Worm (Caenorhabditis elegans) whole organism, dauer: ENCODE data around the gene C32D5.8.

Source experiments
- unc-62 ChIP-seq: sonication (generic microtip); optimal IDR thresholded peaks from 2 replicates; lab custom pipeline; 2017; ENCODE audit warnings: missing biosample characterization, missing genetic modification reagents, missing genetic modification characterization

Gene C32D5.8

ce11 chrII:6335358-6335757 lies 10.4 kb downstream of the C32D5.8 start, which contains the start of gene C32D5.14:
Gene C32D5.14 (plus strand): TSS chrII:6335488.
- no peak for TF ChIP-seq unc-62

DNA sequence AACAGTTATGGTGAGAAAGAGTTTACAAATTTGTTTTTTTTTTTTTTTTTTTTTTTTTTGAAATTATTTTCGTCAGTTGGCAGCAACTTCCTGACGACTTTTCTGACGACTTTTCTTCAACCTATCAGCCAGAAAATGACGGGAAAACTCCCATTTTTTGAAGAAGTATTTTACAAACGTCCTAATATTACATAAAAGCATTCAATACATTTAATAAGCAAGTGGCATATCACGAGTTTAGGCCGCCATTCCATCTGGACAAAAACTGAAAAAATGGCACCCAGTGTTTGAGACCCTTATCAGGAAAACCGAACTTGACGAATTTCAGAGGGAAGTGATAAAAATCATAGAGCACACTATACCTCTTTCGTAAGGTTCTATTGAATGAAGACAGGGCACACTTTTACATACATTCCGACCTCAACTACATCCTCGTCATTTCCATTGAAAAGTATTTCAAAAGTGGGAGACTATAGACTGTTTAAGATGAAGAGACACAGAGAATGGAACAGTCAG lies 11.0 kb downstream of the C32D5.8 start:
- TF ChIP-seq unc-62, result no peak

DNA sequence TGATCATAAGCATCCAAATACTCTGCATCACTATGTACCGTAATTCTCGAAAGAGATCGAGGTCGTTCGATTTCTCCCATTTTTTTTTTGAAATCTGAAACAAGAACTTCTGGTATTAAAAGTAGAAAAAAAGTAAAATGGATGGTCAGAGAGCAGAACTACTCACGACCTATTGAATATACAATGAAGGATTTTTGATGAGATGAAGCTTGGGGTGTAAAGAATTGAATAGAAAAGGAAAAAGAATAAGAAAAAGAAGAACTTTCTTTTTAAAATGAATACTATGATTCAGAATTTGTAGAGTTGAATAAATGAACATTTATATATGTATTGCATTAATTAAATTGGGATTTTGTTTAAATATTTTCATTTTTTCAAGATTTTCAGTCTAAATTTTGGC lies 11.9 kb downstream of the C32D5.8 start, which contains the start of gene ttc-39B:
Gene ttc-39B, minus strand, starts transcription at position 101 of the 400 bp plus-strand sequence.
- TF ChIP-seq unc-62, result no peak

DNA sequence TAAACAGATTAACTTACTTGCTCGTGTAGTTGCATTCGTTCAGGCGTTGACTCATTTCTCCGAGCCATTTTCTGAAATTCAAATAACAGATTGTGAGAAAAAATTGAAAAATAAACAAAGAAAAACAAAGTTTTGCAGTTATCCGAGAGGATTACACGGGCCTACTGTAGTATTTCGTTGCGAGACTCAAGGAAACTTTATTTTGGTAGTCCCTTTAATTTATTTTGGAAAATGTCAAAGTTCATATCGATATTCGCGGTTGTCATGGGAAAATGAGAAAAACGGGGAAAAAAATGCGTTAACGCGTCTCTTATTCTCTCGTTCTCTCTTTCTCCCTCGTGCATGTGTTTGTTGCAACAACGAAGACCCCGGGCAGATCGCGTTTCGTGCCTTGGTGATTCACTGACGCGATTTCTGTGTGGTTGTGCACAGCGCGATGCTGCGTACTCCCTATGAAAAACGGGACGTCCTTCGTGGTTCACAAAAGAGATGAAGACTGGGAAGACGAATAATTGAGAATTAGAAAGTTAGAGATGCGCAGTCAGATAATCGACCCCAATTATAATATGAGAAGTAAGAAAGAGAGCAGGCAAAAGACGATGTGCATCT lies 14.4 kb downstream of the C32D5.8 start, which contains the start of gene set-4:
Gene set-4, minus strand, starts transcription at position 120 of the 609 bp plus-strand sequence.
- no peak for TF ChIP-seq unc-62

DNA sequence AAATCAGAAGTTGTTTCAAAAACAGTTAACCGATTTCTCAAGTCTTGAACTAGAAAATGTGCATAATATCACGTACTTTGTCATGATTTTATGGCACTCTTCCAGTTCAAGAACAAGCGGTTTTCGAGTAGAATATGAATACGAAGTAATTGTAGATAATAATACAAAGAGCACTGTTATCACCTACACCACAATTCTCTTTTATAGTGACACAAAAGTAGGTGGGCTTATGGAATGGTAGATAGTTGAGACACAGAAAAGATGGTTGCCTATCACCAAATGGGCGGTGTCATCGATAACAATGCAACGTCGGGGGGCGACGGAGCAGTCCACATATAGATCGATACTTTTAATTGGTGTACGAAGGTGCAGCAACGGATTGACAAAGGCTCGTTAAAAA lies 17.1 kb downstream of the C32D5.8 start:
- TF ChIP-seq unc-62, result no peak

DNA sequence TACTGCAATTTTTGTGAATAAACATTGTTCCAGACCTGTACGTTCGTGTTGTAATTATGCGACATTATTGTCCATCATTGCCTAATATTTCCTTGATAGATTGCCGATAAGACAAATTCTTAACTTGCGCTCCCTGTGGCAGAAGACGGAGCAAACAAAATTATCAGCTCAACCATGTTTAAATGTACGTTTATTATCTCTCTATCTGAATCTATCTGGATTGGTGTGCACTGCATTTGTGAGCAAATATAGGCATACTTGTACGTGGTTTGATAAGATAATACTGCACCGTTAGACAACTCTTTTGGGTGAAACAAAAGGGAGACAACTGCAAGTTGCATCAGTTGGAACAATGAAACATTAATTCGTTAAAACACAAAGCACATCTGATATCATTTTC lies 18.4 kb downstream of the C32D5.8 start:
- TF ChIP-seq unc-62, result no peak

DNA sequence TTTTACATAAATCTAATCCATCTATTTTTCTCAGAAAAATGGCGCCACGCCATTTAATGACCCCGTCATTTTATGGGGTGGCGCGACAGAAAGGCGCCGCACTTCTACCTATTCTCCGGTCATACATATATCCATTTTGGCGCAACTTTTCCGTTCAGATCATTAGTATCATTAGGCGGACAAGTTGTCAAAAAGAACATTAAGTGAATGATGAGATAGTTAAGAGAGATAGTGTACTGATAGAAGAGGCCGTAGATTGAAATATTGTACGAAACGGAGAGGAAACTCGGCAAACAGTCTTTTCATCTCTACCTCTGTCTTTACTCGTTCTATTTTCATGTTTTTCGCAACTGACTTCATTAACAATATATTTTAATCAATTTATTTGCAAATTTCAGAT lies 21.7 kb downstream of the C32D5.8 start, which contains the start of gene sma-6:
Gene sma-6, plus strand, starts transcription at position 399 of the 400 bp plus-strand sequence.
- TF ChIP-seq unc-62, result no peak

- no peak for TF ChIP-seq unc-62
Observed at ce11 chrII:6322979-6323378, 22.8 kb downstream of the C32D5.8 start, which contains the start of gene C32D5.4. Gene C32D5.4 (minus strand): TSS chrII:6323079.

DNA sequence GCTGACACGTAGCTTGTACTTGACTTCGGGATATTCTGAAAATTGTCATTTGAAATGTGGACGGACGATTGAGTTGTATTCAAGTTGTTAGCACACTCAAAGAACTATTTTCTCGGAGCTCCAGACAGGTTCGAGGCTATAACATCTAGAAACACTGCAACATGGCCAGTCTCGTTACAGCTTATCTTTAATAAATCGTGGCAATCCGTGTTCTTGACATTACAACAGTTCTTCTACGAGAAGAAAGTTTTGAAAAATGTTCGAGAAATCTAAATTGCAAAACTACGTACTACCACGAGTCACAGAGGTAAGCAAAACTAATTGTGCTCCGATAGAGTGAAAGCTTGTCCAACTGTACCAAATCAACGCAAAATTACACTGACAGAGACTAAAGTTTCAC lies 23.7 kb downstream of the C32D5.8 start:
- no peak for TF ChIP-seq unc-62

- TF ChIP-seq unc-62, result no peak
Observed at ce11 chrII:6320655-6321388, 24.9 kb downstream of the C32D5.8 start, which contains the start of gene efr-3. Gene efr-3 (minus strand): TSS chrII:6321159.

DNA sequence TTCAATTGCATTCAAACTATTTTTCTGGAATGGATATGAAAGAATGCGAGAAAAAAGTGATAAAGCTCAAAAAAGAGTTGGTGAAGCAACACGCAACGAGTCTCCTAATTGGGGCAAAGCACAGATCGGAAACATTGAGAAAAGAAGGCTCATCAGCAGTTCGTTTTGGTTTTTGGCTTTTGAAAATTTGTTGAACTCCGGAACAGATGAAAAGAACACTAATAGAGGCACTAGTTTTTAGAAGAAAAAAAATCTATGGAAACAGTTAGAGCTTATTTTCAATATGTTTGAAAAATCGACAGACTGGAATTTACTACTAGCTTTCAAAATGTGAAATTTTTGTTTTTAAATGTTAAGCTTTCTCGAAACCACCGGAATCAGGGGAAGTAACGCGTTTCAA lies 33.9 kb downstream of the C32D5.8 start:
- no peak for TF ChIP-seq unc-62

- no peak for TF ChIP-seq unc-62
Observed at ce11 chrII:6311459-6311858, 34.3 kb downstream of the C32D5.8 start.

DNA sequence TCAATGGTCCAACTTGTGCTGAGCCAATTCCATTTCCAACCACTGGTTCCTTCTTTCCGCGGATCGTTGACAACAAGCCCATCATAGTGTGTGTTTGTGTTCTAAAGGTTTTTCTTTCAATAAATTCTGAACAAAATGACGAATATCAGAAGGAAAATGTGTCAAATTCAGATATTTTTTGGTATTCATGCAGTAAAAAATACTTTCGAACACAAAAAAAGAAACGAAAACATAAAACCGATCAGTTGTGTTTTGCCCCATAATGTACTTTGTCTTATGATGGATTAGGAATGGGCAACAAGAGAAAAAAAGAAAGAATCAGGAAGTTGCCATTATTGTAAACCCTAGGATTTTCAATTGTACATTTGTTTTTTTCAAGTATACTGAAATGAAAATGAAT lies 36.6 kb downstream of the C32D5.8 start, which contains the start of gene glb-10:
Gene glb-10, minus strand, starts transcription at position 101 of the 400 bp plus-strand sequence.
- no peak for TF ChIP-seq unc-62

ce11 chrII:6306125-6306524 lies 39.6 kb downstream of the C32D5.8 start, which contains the start of gene C29F5.8:
Gene C29F5.8 (plus strand): TSS chrII:6306425.
- no peak for TF ChIP-seq unc-62

DNA sequence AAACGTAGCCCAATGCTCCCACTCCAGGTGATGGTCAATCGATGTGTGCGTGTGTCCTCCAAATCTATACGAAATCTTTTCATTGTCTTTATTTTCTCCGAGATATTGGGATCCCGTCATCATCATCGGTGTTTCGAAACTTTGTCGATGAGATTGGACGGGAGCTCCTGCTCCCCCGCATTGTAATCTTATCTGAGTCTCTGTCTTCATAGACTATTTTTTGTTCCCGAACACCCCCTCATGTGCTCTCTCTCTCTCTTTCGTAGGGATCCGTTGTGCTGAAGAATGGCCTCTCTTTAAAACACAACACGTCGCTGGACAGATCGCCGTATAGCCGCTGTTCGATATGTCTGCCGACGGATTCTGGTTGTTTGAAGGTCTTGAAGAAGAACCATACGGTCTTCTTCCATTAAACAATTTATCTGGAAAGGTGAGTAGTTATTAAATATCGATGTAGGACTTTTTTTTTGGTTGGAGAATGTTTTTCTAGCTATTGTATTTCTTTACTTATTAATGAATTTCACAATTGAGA lies 42.5 kb downstream of the C32D5.8 start, which contains the start of gene C29F5.1:
Gene C29F5.1, plus strand, starts transcription at position 317 of the 532 bp plus-strand sequence.
- TF ChIP-seq unc-62, result no peak

DNA sequence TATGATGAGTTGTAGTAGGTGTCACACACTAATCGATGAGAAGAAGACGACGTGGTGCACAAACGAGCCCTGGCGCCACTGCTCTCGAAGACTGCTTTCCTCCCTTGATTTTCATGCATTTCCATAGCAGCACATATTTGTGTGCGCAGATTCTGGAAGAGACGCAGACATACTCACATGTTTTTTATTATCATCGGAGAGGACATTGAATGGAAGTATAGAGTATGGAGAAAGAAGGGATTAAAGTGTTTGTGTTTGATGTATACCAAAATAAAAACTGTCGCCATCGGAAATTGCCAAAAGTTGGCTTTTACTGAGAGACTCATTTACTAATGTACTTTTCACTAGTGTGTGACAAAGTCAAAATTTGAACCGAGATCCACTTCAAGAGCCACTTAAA lies 51.5 kb downstream of the C32D5.8 start, which contains the start of gene mps-1:
Gene mps-1, minus strand, starts transcription at position 101 of the 400 bp plus-strand sequence.
- no peak for TF ChIP-seq unc-62
